Fruit fly (Drosophila melanogaster) whole organism, embryonic: ENCODE results near the gene puc.

ENCODE experiments used
- CG13287 ChIP-seq: fragments of 200-800 bp; sonication (Bioruptor generic); IDR thresholded peaks from 2 replicates; pipeline ENCODE4 v1.3.6; 2022; ENCODE audit warnings: missing biosample characterization, missing genetic modification characterization; ENCODE audit not compliant: partially characterized antibody
- CG14667 ChIP-seq: fragments of 200-800 bp; sonication (Bioruptor generic); IDR thresholded peaks from 2 replicates; pipeline ENCODE4 v1.3.6; 2022; ENCODE audit warnings: missing biosample characterization, missing genetic modification characterization
- CG15514 ChIP-seq: fragments of 200-800 bp; sonication (Bioruptor generic); optimal IDR thresholded peaks from 3 replicates; lab custom pipeline; 2017; ENCODE audit warnings: missing biosample characterization, missing genetic modification characterization, mild to moderate bottlenecking, moderate library complexity, missing genetic modification reagents
- CG17829 ChIP-seq: fragments of 200-800 bp; optimal IDR thresholded peaks from 2 replicates; lab custom pipeline; 2019; ENCODE audit warnings: missing biosample characterization, mild to moderate bottlenecking, missing genetic modification characterization, moderate library complexity
- CG9215 ChIP-seq: fragments of 200-800 bp; sonication (Bioruptor generic); IDR thresholded peaks from 2 replicates; pipeline ENCODE4 v1.3.6; 2022; ENCODE audit warnings: missing biosample characterization, missing genetic modification characterization
- Oaz ChIP-seq: fragments of 200-800 bp; sonication (Bioruptor generic); IDR thresholded peaks from 2 replicates; pipeline ENCODE4 v1.3.6; 2022; ENCODE audit warnings: missing biosample characterization, missing genetic modification characterization
- crol ChIP-seq: fragments of 200-800 bp; sonication (Bioruptor generic); IDR thresholded peaks from 2 replicates; pipeline ENCODE4 v1.3.6; 2022; ENCODE audit warnings: missing biosample characterization, missing genetic modification characterization
- kay ChIP-seq: fragments of 200-800 bp; sonication (Bioruptor generic); optimal IDR thresholded peaks from 2 replicates; lab custom pipeline; 2016; ENCODE audit warnings: missing biosample characterization, missing genetic modification characterization
- schlank ChIP-seq: fragments of 200-800 bp; sonication (Bioruptor generic); optimal IDR thresholded peaks from 2 replicates; lab custom pipeline; 2018; ENCODE audit warnings: missing biosample characterization, mild to moderate bottlenecking, missing genetic modification characterization

DNA sequence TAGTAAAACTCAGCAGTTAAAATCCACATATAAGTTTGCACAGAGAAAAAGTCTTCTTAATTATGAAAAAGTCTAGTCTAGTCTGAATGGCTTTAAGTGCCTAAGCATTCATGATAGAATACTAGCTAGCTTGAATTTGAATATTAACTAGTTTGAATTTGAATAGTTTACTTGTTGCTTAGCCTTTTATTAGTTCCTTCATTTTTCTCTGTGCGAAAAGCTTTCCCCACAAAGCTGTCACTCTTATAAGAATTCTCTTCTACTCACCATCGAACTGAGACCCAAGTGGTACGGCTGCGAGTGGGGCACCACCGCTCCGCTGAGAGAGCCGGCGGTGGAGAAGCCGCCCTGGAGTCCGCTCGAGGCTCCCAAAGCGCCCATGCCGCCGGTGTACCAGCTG, 43.9 kb downstream of the puc start:
- TF ChIP-seq kay (GFP tag; lab: Kevin White, UChicago): no peak
- TF ChIP-seq CG9215 (GFP tag; lab: Robert Waterston, UW): no peak
- TF ChIP-seq CG17829: no peak
- TF ChIP-seq Oaz (GFP tag; lab: Robert Waterston, UW): no peak
- TF ChIP-seq CG14667: no peak
- no peak for TF ChIP-seq CG13287 (GFP tag; lab: Robert Waterston, UW)
- no peak for TF ChIP-seq CG15514 (GFP tag; lab: Kevin White, UChicago)
- no peak for TF ChIP-seq schlank (tag; lab: Kevin White, UChicago)
- no peak for TF ChIP-seq crol (GFP tag; lab: Robert Waterston, UW)
